Worm (Caenorhabditis elegans) whole organism, young adult: ENCODE data around the gene R01H10.4.

Experiments used
- B0019.2 ChIP-seq: fragments of 200-800 bp; sonication (Bioruptor generic); conservative IDR thresholded peaks from 2 replicates; pipeline ENCODE4 v1.3.6; 2022; ENCODE audit warnings: missing genetic modification reagents, missing genetic modification characterization, missing compliant biosample characterization
- B0035.1 ChIP-seq: sonication (generic microtip); optimal IDR thresholded peaks from 2 replicates; lab custom pipeline; 2016; ENCODE audit warnings: missing genetic modification characterization, mild to moderate bottlenecking, missing compliant biosample characterization, missing genotype, missing genetic modification reagents
- F39B2.1 ChIP-seq: fragments of 200-800 bp; sonication (Bioruptor generic); IDR thresholded peaks from 2 replicates; pipeline ENCODE4 v1.3.6; 2022; ENCODE audit warnings: missing genetic modification reagents, missing genetic modification characterization, missing compliant biosample characterization
- F49E8.2 ChIP-seq: sonication (generic microtip); optimal IDR thresholded peaks from 3 replicates; lab custom pipeline; 2017; ENCODE audit warnings: missing genetic modification characterization, mild to moderate bottlenecking, missing compliant biosample characterization, antibody characterized with exemption, moderate library complexity; ENCODE audit not compliant: insufficient read depth
- K12H6.12 ChIP-seq: fragments of 200-800 bp; sonication (Bioruptor generic); optimal IDR thresholded peaks from 2 replicates; lab custom pipeline; 2018; ENCODE audit warnings: mild to moderate bottlenecking, missing genetic modification characterization, missing compliant biosample characterization
- T26A5.8 ChIP-seq: sonication (generic microtip); optimal IDR thresholded peaks from 2 replicates; lab custom pipeline; 2016; ENCODE audit warnings: missing genetic modification characterization, missing compliant biosample characterization
- Y53F4B.3 ChIP-seq: fragments of 200-800 bp; sonication (Bioruptor generic); IDR thresholded peaks from 2 replicates; pipeline ENCODE4 v1.3.6; 2022; ENCODE audit warnings: missing genetic modification reagents, missing genetic modification characterization, missing compliant biosample characterization
- Y56A3A.18 ChIP-seq: fragments of 200-800 bp; sonication (Bioruptor generic); IDR thresholded peaks from 2 replicates; pipeline ENCODE4 v1.3.6; 2022; ENCODE audit warnings: missing genetic modification reagents, missing genetic modification characterization, missing compliant biosample characterization
- attf-6 ChIP-seq: fragments of 200-800 bp; sonication (Bioruptor generic); IDR thresholded peaks from 2 replicates; pipeline ENCODE4 v1.3.6; 2022; ENCODE audit warnings: missing genetic modification reagents, missing genetic modification characterization, missing compliant biosample characterization
- bed-1 ChIP-seq: fragments of 200-800 bp; sonication (Bioruptor generic); IDR thresholded peaks from 2 replicates; pipeline ENCODE4 v1.3.6; 2022; ENCODE audit warnings: missing genetic modification reagents, missing genetic modification characterization, missing compliant biosample characterization
- ceh-79 ChIP-seq: sonication (generic microtip); optimal IDR thresholded peaks from 2 replicates; lab custom pipeline; 2017; ENCODE audit warnings: mild to moderate bottlenecking, missing genetic modification characterization, missing compliant biosample characterization
- chd-7 ChIP-seq: sonication (generic microtip); optimal IDR thresholded peaks from 2 replicates; lab custom pipeline; 2016; ENCODE audit warnings: mild to moderate bottlenecking, missing genetic modification characterization, moderate library complexity, missing compliant biosample characterization
- dpl-1 ChIP-seq: fragments of 150-350 bp; optimal IDR thresholded peaks from 2 replicates; lab custom pipeline; 2014; ENCODE audit warnings: missing biosample characterization, missing genetic modification reagents, missing genetic modification characterization
- efl-1 ChIP-seq: fragments of 150-350 bp; optimal IDR thresholded peaks from 2 replicates; lab custom pipeline; 2014; ENCODE audit warnings: missing biosample characterization, missing genetic modification reagents, missing genetic modification characterization
- egrh-3 ChIP-seq: fragments of 200-800 bp; sonication (Bioruptor generic); IDR thresholded peaks from 2 replicates; pipeline ENCODE4 v1.3.6; 2022; ENCODE audit warnings: missing genetic modification reagents, missing genetic modification characterization, missing compliant biosample characterization
- gei-17 ChIP-seq: fragments of 200-800 bp; sonication (Bioruptor generic); optimal IDR thresholded peaks from 2 replicates; lab custom pipeline; 2018; ENCODE audit warnings: mild to moderate bottlenecking, missing genetic modification characterization, missing compliant biosample characterization
- hmg-1.2 ChIP-seq: fragments of 200-800 bp; sonication (Bioruptor generic); IDR thresholded peaks from 2 replicates; pipeline ENCODE4 v1.3.6; 2022; ENCODE audit warnings: missing genetic modification reagents, missing genetic modification characterization, missing compliant biosample characterization
- hrde-1 ChIP-seq: sonication (generic microtip); optimal IDR thresholded peaks from 2 replicates; lab custom pipeline; 2016; ENCODE audit warnings: missing genetic modification characterization, mild to moderate bottlenecking, missing compliant biosample characterization, moderate library complexity, missing genotype, missing genetic modification reagents, borderline replicate concordance
- hsf-1 ChIP-seq: fragments of 200-800 bp; sonication (Bioruptor generic); IDR thresholded peaks from 2 replicates; pipeline ENCODE4 v1.3.6; 2022; ENCODE audit warnings: missing genetic modification reagents, missing genetic modification characterization, missing compliant biosample characterization
- let-607 ChIP-seq, 2 experiments: fragments of 200-800 bp in 1 of 2; sonication (Bioruptor generic) in 1 of 2; sonication (generic microtip) in 1 of 2; optimal IDR thresholded peaks; 2 replicates each; lab custom pipeline; 2016 to 2018; ENCODE audit warnings: mild to moderate bottlenecking in 2 of 2, missing compliant biosample characterization in 2 of 2, missing genetic modification characterization in 2 of 2, moderate library complexity in 2 of 2, missing genotype in 1 of 2
- lin-40 ChIP-seq: sonication (generic microtip); optimal IDR thresholded peaks from 2 replicates; lab custom pipeline; 2016; ENCODE audit warnings: missing genetic modification characterization, mild to moderate bottlenecking, missing compliant biosample characterization, missing genotype, missing genetic modification reagents
- madf-3 ChIP-seq: fragments of 200-800 bp; sonication (Bioruptor generic); IDR thresholded peaks from 2 replicates; pipeline ENCODE4 v1.3.6; 2022; ENCODE audit warnings: missing genetic modification reagents, missing genetic modification characterization, missing compliant biosample characterization
- madf-8 ChIP-seq: fragments of 200-800 bp; sonication (Bioruptor generic); conservative IDR thresholded peaks from 2 replicates; pipeline ENCODE4 v1.3.6; 2022; ENCODE audit warnings: missing genetic modification reagents, missing genetic modification characterization, missing compliant biosample characterization
- mxl-1 ChIP-seq: sonication (generic microtip); optimal IDR thresholded peaks from 2 replicates; lab custom pipeline; 2016; ENCODE audit warnings: missing genetic modification characterization, missing compliant biosample characterization
- nfya-1 ChIP-seq: sonication (generic microtip); optimal IDR thresholded peaks from 2 replicates; lab custom pipeline; 2017; ENCODE audit warnings: antibody characterized with exemption, missing compliant biosample characterization, missing genetic modification characterization, borderline replicate concordance; ENCODE audit not compliant: insufficient read depth
- nhr-179 ChIP-seq: sonication (generic microtip); optimal IDR thresholded peaks from 2 replicates; lab custom pipeline; 2016; ENCODE audit warnings: mild to moderate bottlenecking, missing genetic modification characterization, missing compliant biosample characterization
- nhr-80 ChIP-seq: sonication (generic microtip); optimal IDR thresholded peaks from 2 replicates; lab custom pipeline; 2016; ENCODE audit warnings: missing genetic modification characterization, missing compliant biosample characterization
- pbrm-1 ChIP-seq: fragments of 200-800 bp; sonication (Bioruptor generic); IDR thresholded peaks from 2 replicates; pipeline ENCODE4 v1.3.6; 2022; ENCODE audit warnings: missing genetic modification reagents, missing genetic modification characterization, missing compliant biosample characterization
- repo-1 ChIP-seq: sonication (generic microtip); optimal IDR thresholded peaks from 2 replicates; lab custom pipeline; 2017; ENCODE audit warnings: mild to moderate bottlenecking, missing genetic modification characterization, missing compliant biosample characterization
- sea-2 ChIP-seq: fragments of 200-800 bp; sonication (Bioruptor generic); IDR thresholded peaks from 2 replicates; pipeline ENCODE4 v1.3.6; 2022; ENCODE audit warnings: missing genetic modification characterization, missing compliant biosample characterization
- snpc-4 ChIP-seq, 5 experiments: fragments of 150-350 bp in 1 of 5; sonication (generic microtip) in 4 of 5; optimal IDR thresholded peaks; 2 replicates each; lab custom pipeline; 2014 to 2018; ENCODE audit warnings: missing genetic modification characterization in 5 of 5, missing biosample characterization in 3 of 5, antibody characterized with exemption in 2 of 5, mild to moderate bottlenecking in 2 of 5, missing compliant biosample characterization in 2 of 5, missing genotype in 2 of 5, moderate library complexity in 2 of 5, missing genetic modification reagents in 1 of 5
- somi-1 ChIP-seq: fragments of 200-800 bp; sonication (Bioruptor generic); optimal IDR thresholded peaks from 2 replicates; lab custom pipeline; 2018; ENCODE audit warnings: mild to moderate bottlenecking, missing genetic modification characterization, missing compliant biosample characterization
- tbp1 ChIP-seq: fragments of 200-800 bp; sonication (Bioruptor generic); optimal IDR thresholded peaks from 2 replicates; lab custom pipeline; 2018; ENCODE audit warnings: mild to moderate bottlenecking, missing genetic modification characterization, missing compliant biosample characterization
- tbx-9 ChIP-seq: sonication (generic microtip); optimal IDR thresholded peaks from 2 replicates; lab custom pipeline; 2016; ENCODE audit warnings: borderline replicate concordance, missing genetic modification characterization, inconsistent platforms, missing compliant biosample characterization
- unc-130 ChIP-seq: sonication (generic microtip); optimal IDR thresholded peaks from 2 replicates; lab custom pipeline; 2016; ENCODE audit warnings: missing genetic modification reagents, missing genetic modification characterization, missing compliant biosample characterization
- xnd-1 ChIP-seq: sonication (generic microtip); optimal IDR thresholded peaks from 2 replicates; lab custom pipeline; 2016; ENCODE audit warnings: missing genotype, missing genetic modification reagents, missing genetic modification characterization, missing compliant biosample characterization
- zfh-2 ChIP-seq: fragments of 200-800 bp; sonication (Bioruptor generic); conservative IDR thresholded peaks from 2 replicates; pipeline ENCODE4 v1.3.6; 2022; ENCODE audit warnings: missing genetic modification reagents, missing genetic modification characterization, missing compliant biosample characterization
- zim-3 ChIP-seq: sonication (generic microtip); optimal IDR thresholded peaks from 2 replicates; lab custom pipeline; 2017; ENCODE audit warnings: mild to moderate bottlenecking, missing genetic modification characterization, moderate library complexity, missing compliant biosample characterization
- ztf-22 ChIP-seq: fragments of 200-800 bp; sonication (Bioruptor generic); optimal IDR thresholded peaks from 2 replicates; lab custom pipeline; 2018; ENCODE audit warnings: mild to moderate bottlenecking, missing genetic modification characterization, moderate library complexity, missing compliant biosample characterization
- ztf-26 ChIP-seq: sonication (generic microtip); optimal IDR thresholded peaks from 2 replicates; lab custom pipeline; 2017; ENCODE audit warnings: missing genetic modification characterization, missing compliant biosample characterization
- ztf-3 ChIP-seq: fragments of 200-800 bp; sonication (Bioruptor generic); optimal IDR thresholded peaks from 2 replicates; lab custom pipeline; 2018; ENCODE audit warnings: mild to moderate bottlenecking, missing genetic modification characterization, missing compliant biosample characterization

Gene R01H10.4

DNA sequence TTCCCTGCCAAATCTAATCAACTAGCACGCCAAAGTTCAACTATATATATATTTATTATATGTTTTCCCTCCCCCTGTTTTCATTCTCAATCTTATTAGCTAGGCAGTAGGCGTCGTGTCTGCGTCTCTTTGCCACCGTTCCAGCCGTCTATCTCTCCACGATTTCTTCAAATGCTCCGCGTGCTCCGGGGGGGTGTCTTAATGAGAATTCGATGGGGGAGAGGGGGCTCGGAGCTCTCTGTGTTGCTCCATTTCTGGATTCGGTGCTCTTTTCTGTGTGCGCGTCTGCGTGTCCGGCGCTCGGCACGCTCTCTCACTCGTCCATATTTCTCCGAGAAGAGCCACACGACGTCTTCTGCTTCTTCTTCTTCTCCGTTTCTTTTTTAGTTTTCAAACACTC, 29.6 kb downstream of the R01H10.4 start (continued):
- peak; percentile 49 for TF ChIP-seq hmg-1.2 (GFP tag; lab: Robert Waterston, UW)
- TF ChIP-seq zfh-2 (GFP tag; lab: Robert Waterston, UW) = peak; percentile 99
- TF ChIP-seq dpl-1 (GFP tag; lab: Kevin White, UChicago) = no peak
- no peak for TF ChIP-seq hsf-1

DNA sequence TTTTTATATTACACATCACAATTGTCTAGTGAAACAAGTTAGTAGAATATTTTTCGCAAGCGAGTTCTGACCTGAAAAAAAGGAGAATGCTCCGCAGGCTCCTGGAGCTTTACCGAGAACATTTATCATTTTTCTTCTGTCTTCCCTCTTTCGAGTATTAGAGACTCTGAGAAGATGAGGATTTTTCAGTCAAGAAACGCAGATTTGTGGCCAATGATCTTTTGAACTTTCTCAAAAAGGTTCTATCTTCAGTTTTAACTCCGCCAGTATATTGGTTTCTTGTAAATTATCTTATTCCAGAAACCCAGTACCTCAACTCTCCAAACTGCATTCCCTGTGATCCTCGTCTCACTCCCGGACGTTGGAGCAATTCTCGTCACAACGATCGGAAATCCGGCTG, 31.0 kb downstream of the R01H10.4 start, which contains the start of gene K10G9.2:
K10G9.2 (plus strand) TSS at position 301 of the 400 bp plus-strand sequence.
- no peak for TF ChIP-seq T26A5.8 (tag; lab: Kevin White, UChicago)
- TF ChIP-seq madf-8 (GFP tag; lab: Robert Waterston, UW) = no peak
- no peak for TF ChIP-seq efl-1
- no peak for TF ChIP-seq bed-1 (GFP tag; lab: Robert Waterston, UW)
- TF ChIP-seq pbrm-1 (GFP tag; lab: Robert Waterston, UW) = no peak
- no peak for TF ChIP-seq ztf-3 (GFP tag; lab: Kevin White, UChicago)
- no peak for TF ChIP-seq F39B2.1 (GFP tag; lab: Robert Waterston, UW)
- TF ChIP-seq egrh-3 (GFP tag; lab: Robert Waterston, UW) = no peak
- no peak for TF ChIP-seq gei-17 (GFP tag; lab: Kevin White, UChicago)
- TF ChIP-seq zim-3 (tag; lab: Kevin White, UChicago) = no peak
- no peak for TF ChIP-seq tbp1 (GFP tag; lab: Kevin White, UChicago)
- no peak for TF ChIP-seq Y56A3A.18 (GFP tag; lab: Robert Waterston, UW)
- no peak for TF ChIP-seq F49E8.2 (tag; lab: Kevin White, UChicago)
- TF ChIP-seq mxl-1 (tag; lab: Kevin White, UChicago) = no peak
- no peak for TF ChIP-seq madf-3 (GFP tag; lab: Robert Waterston, UW)
- TF ChIP-seq sea-2 (GFP tag; lab: Robert Waterston, UW) = no peak
- TF ChIP-seq, all 124 proteins: peak for 0

DNA sequence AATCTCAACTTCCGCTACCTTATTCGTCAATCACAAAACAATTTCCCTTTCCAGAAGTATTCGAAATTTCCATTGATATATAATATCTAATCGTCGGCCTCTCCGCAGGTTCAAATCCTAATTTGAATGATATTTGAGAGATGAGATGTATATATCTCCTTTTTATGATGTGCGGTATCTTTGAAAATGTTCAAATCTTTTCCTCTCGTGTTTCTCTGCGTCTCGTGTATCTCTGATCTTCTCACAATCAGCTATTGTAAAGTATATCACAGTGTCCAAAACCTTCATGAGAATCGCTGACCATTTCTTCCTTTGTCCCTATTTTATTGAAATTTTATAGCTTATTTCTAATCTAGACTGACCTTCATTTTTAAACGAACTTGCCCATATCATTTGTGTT, 35.2 kb downstream of the R01H10.4 start:
- no peak for TF ChIP-seq repo-1 (tag; lab: Kevin White, UChicago)
- no peak for TF ChIP-seq ztf-22
- TF ChIP-seq ztf-3 (GFP tag; lab: Kevin White, UChicago) = no peak
- no peak for TF ChIP-seq B0019.2 (GFP tag; lab: Robert Waterston, UW)
- no peak for TF ChIP-seq nfya-1 (tag; lab: Kevin White, UChicago)

DNA sequence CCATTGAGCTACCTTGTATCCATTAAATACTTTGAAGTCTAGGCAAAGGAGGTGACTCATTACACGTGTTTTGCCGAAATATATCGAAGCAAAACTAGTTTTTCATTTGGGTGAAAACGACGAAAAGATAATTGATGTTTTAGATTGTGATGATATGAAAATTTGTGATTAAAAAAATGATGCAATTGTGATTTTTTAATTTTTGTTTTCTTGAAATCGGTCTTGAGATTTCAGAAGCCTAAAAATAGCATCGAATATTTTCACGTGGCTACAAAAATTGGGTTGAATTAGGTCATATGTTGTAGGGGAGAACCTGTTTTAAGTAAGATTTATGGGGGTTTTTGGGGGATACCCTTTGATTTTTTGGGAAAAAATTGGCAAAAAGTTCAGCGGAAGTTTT, 35.9 kb downstream of the R01H10.4 start:
- TF ChIP-seq somi-1 (GFP tag; lab: Kevin White, UChicago) (peak; percentile 57), ztf-26 (tag; lab: Kevin White, UChicago) (peak; percentile 24), let-607 (tag; optimal IDR thresholded peaks at IDR 0.05; lab: Kevin White, UChicago) (no peak)

DNA sequence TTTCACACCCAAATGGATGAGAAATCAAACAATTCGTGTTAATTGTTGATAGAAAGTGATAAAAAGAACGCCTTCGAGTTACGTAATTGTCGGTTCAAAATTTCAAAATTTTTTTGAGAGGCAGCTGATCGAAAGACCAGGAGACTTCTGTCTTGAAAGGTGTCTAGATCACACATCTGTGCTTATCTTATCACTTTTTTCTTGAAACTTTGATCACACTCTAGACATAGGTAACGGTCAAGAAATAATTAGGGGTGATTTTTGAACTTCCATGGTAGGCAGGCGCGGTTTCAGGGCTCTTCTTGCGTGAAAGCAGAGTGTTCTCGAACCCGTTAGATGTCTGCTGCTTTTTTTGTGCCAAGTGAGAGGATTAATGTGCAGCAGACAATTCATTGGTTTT, 38.7 kb downstream of the R01H10.4 start:
- TF ChIP-seq snpc-4 (GFP tag; optimal IDR thresholded peaks at IDR 0.05; lab: Kevin White, UChicago) (no peak), snpc-4 (tag; optimal IDR thresholded peaks at IDR 0.05; lab: Kevin White, UChicago) (peak in 1 of 4 experiments; percentile 23), zfh-2 (GFP tag; lab: Robert Waterston, UW) (no peak), chd-7 (no peak), K12H6.12 (tag; lab: Kevin White, UChicago) (no peak), nhr-80 (tag; lab: Kevin White, UChicago) (no peak), hrde-1 (no peak), attf-6 (GFP tag; lab: Robert Waterston, UW) (no peak), tbx-9 (tag; lab: Kevin White, UChicago) (no peak), mxl-1 (tag; lab: Kevin White, UChicago) (no peak), Y53F4B.3 (GFP tag; lab: Robert Waterston, UW) (no peak), gei-17 (GFP tag; lab: Kevin White, UChicago) (no peak), dpl-1 (GFP tag; lab: Kevin White, UChicago) (no peak), lin-40 (tag; lab: Kevin White, UChicago) (peak; percentile 3), egrh-3 (GFP tag; lab: Robert Waterston, UW) (no peak), xnd-1 (tag; lab: Kevin White, UChicago) (no peak), unc-130 (no peak), Y56A3A.18 (GFP tag; lab: Robert Waterston, UW) (no peak), B0035.1 (tag; lab: Kevin White, UChicago) (no peak), nhr-179 (no peak), ceh-79 (tag; lab: Kevin White, UChicago) (no peak)
